Worm (Caenorhabditis elegans) whole organism, young adult: ENCODE results near the gene F09F7.6.

ENCODE experiments used
- F10E7.11 ChIP-seq: sonication (generic microtip); optimal IDR thresholded peaks from 2 replicates; lab custom pipeline; 2017; ENCODE audit warnings: mild to moderate bottlenecking, missing genetic modification characterization, moderate library complexity, missing compliant biosample characterization
- F37B4.10 ChIP-seq: fragments of 200-800 bp; sonication (Bioruptor generic); IDR thresholded peaks from 2 replicates; pipeline ENCODE4 v1.3.6; 2022; ENCODE audit warnings: missing genetic modification characterization, missing compliant biosample characterization
- F57A8.1 ChIP-seq: fragments of 200-800 bp; sonication (Bioruptor generic); optimal IDR thresholded peaks from 2 replicates; lab custom pipeline; 2018; ENCODE audit warnings: mild to moderate bottlenecking, missing genetic modification characterization, moderate library complexity, missing compliant biosample characterization
- F57C9.4 ChIP-seq: sonication (generic microtip); optimal IDR thresholded peaks from 2 replicates; lab custom pipeline; 2017; ENCODE audit warnings: mild to moderate bottlenecking, missing genetic modification characterization, missing compliant biosample characterization
- Y53G8AR.9 ChIP-seq: fragments of 200-800 bp; sonication (Bioruptor generic); conservative IDR thresholded peaks from 2 replicates; pipeline ENCODE4 v1.3.6; 2022; ENCODE audit warnings: missing genetic modification reagents, missing genetic modification characterization, missing compliant biosample characterization
- Y56A3A.18 ChIP-seq: fragments of 200-800 bp; sonication (Bioruptor generic); IDR thresholded peaks from 2 replicates; pipeline ENCODE4 v1.3.6; 2022; ENCODE audit warnings: missing genetic modification reagents, missing genetic modification characterization, missing compliant biosample characterization
- ama-1 ChIP-seq, 3 experiments: fragments of 150-350 bp in 1 of 3; sonication (generic microtip) in 2 of 3; optimal IDR thresholded peaks; 2 replicates each; lab custom pipeline; 2014 to 2018; ENCODE audit warnings: missing biosample characterization in 2 of 3, missing genetic modification characterization in 2 of 3, missing genetic modification reagents in 2 of 3
- atf-7 ChIP-seq: sonication (generic microtip); optimal IDR thresholded peaks from 2 replicates; lab custom pipeline; 2017; ENCODE audit warnings: mild to moderate bottlenecking, missing genetic modification characterization, missing compliant biosample characterization
- athp-1 ChIP-seq: sonication (generic microtip); optimal IDR thresholded peaks from 2 replicates; lab custom pipeline; 2017; ENCODE audit warnings: mild to moderate bottlenecking, missing genetic modification characterization, missing compliant biosample characterization
- attf-5 ChIP-seq: fragments of 200-800 bp; sonication (Bioruptor generic); optimal IDR thresholded peaks from 2 replicates; lab custom pipeline; 2018; ENCODE audit warnings: mild to moderate bottlenecking, missing genetic modification characterization, missing compliant biosample characterization
- bed-1 ChIP-seq: fragments of 200-800 bp; sonication (Bioruptor generic); IDR thresholded peaks from 2 replicates; pipeline ENCODE4 v1.3.6; 2022; ENCODE audit warnings: missing genetic modification reagents, missing genetic modification characterization, missing compliant biosample characterization
- ceh-79 ChIP-seq: sonication (generic microtip); optimal IDR thresholded peaks from 2 replicates; lab custom pipeline; 2017; ENCODE audit warnings: mild to moderate bottlenecking, missing genetic modification characterization, missing compliant biosample characterization
- chd-7 ChIP-seq: sonication (generic microtip); optimal IDR thresholded peaks from 2 replicates; lab custom pipeline; 2016; ENCODE audit warnings: mild to moderate bottlenecking, missing genetic modification characterization, moderate library complexity, missing compliant biosample characterization
- egl-44 ChIP-seq: fragments of 200-800 bp; sonication (Bioruptor generic); IDR thresholded peaks from 2 replicates; pipeline ENCODE4 v1.3.6; 2022; ENCODE audit warnings: missing genetic modification reagents, missing genetic modification characterization, missing compliant biosample characterization
- egrh-3 ChIP-seq: fragments of 200-800 bp; sonication (Bioruptor generic); IDR thresholded peaks from 2 replicates; pipeline ENCODE4 v1.3.6; 2022; ENCODE audit warnings: missing genetic modification reagents, missing genetic modification characterization, missing compliant biosample characterization
- ekl-4 ChIP-seq: fragments of 200-800 bp; sonication (Bioruptor generic); IDR thresholded peaks from 2 replicates; pipeline ENCODE4 v1.3.6; 2022; ENCODE audit warnings: missing genetic modification reagents, missing genetic modification characterization, missing compliant biosample characterization
- gei-17 ChIP-seq: fragments of 200-800 bp; sonication (Bioruptor generic); optimal IDR thresholded peaks from 2 replicates; lab custom pipeline; 2018; ENCODE audit warnings: mild to moderate bottlenecking, missing genetic modification characterization, missing compliant biosample characterization
- hmg-20 ChIP-seq: fragments of 200-800 bp; sonication (Bioruptor generic); IDR thresholded peaks from 2 replicates; pipeline ENCODE4 v1.3.6; 2022; ENCODE audit warnings: missing genetic modification reagents, missing genetic modification characterization, missing compliant biosample characterization
- hrde-1 ChIP-seq: sonication (generic microtip); optimal IDR thresholded peaks from 2 replicates; lab custom pipeline; 2016; ENCODE audit warnings: missing genetic modification characterization, mild to moderate bottlenecking, missing compliant biosample characterization, moderate library complexity, missing genotype, missing genetic modification reagents, borderline replicate concordance
- hsf-1 ChIP-seq: fragments of 200-800 bp; sonication (Bioruptor generic); IDR thresholded peaks from 2 replicates; pipeline ENCODE4 v1.3.6; 2022; ENCODE audit warnings: missing genetic modification reagents, missing genetic modification characterization, missing compliant biosample characterization
- let-607 ChIP-seq, 2 experiments: fragments of 200-800 bp in 1 of 2; sonication (Bioruptor generic) in 1 of 2; sonication (generic microtip) in 1 of 2; optimal IDR thresholded peaks; 2 replicates each; lab custom pipeline; 2016 to 2018; ENCODE audit warnings: mild to moderate bottlenecking in 2 of 2, missing compliant biosample characterization in 2 of 2, missing genetic modification characterization in 2 of 2, moderate library complexity in 2 of 2, missing genotype in 1 of 2
- lin-26 ChIP-seq: fragments of 200-800 bp; sonication (Bioruptor generic); IDR thresholded peaks from 2 replicates; pipeline ENCODE4 v1.3.6; 2022; ENCODE audit warnings: missing genetic modification reagents, missing genetic modification characterization, missing compliant biosample characterization
- lin-35 ChIP-seq, 3 experiments: fragments of 150-350 bp in 2 of 3; sonication (generic microtip) in 1 of 3; optimal IDR thresholded peaks; 2 replicates each; lab custom pipeline; 2014 to 2018; ENCODE audit warnings: missing biosample characterization in 3 of 3, missing genetic modification characterization in 3 of 3, missing genetic modification reagents in 3 of 3
- lin-40 ChIP-seq: sonication (generic microtip); optimal IDR thresholded peaks from 2 replicates; lab custom pipeline; 2016; ENCODE audit warnings: missing genetic modification characterization, mild to moderate bottlenecking, missing compliant biosample characterization, missing genotype, missing genetic modification reagents
- lin-54 ChIP-seq: fragments of 200-800 bp; sonication (Bioruptor generic); optimal IDR thresholded peaks from 2 replicates; lab custom pipeline; 2018; ENCODE audit warnings: mild to moderate bottlenecking, missing genetic modification characterization, missing compliant biosample characterization
- madf-6 ChIP-seq: fragments of 200-800 bp; sonication (Bioruptor generic); IDR thresholded peaks from 2 replicates; pipeline ENCODE4 v1.3.6; 2022; ENCODE audit warnings: missing genetic modification reagents, missing genetic modification characterization, missing compliant biosample characterization
- mcd-1 ChIP-seq: fragments of 200-800 bp; sonication (Bioruptor generic); IDR thresholded peaks from 2 replicates; pipeline ENCODE4 v1.3.6; 2022; ENCODE audit warnings: missing genetic modification reagents, missing genetic modification characterization, missing compliant biosample characterization
- nfya-1 ChIP-seq: sonication (generic microtip); optimal IDR thresholded peaks from 2 replicates; lab custom pipeline; 2017; ENCODE audit warnings: antibody characterized with exemption, missing compliant biosample characterization, missing genetic modification characterization, borderline replicate concordance; ENCODE audit not compliant: insufficient read depth
- nhr-179 ChIP-seq: sonication (generic microtip); optimal IDR thresholded peaks from 2 replicates; lab custom pipeline; 2016; ENCODE audit warnings: mild to moderate bottlenecking, missing genetic modification characterization, missing compliant biosample characterization
- nhr-90 ChIP-seq: sonication (generic microtip); optimal IDR thresholded peaks from 2 replicates; lab custom pipeline; 2016; ENCODE audit warnings: missing genotype, mild to moderate bottlenecking, missing genetic modification characterization, missing compliant biosample characterization
- pbrm-1 ChIP-seq: fragments of 200-800 bp; sonication (Bioruptor generic); IDR thresholded peaks from 2 replicates; pipeline ENCODE4 v1.3.6; 2022; ENCODE audit warnings: missing genetic modification reagents, missing genetic modification characterization, missing compliant biosample characterization
- repo-1 ChIP-seq: sonication (generic microtip); optimal IDR thresholded peaks from 2 replicates; lab custom pipeline; 2017; ENCODE audit warnings: mild to moderate bottlenecking, missing genetic modification characterization, missing compliant biosample characterization
- snpc-1.3 ChIP-seq: sonication (generic microtip); optimal IDR thresholded peaks from 2 replicates; lab custom pipeline; 2017; ENCODE audit warnings: missing genetic modification characterization, mild to moderate bottlenecking, missing compliant biosample characterization, antibody characterized with exemption, moderate library complexity, missing genotype, missing genetic modification reagents; ENCODE audit not compliant: insufficient read depth
- snpc-4 ChIP-seq, 5 experiments: fragments of 150-350 bp in 1 of 5; sonication (generic microtip) in 4 of 5; optimal IDR thresholded peaks; 2 replicates each; lab custom pipeline; 2014 to 2018; ENCODE audit warnings: missing genetic modification characterization in 5 of 5, missing biosample characterization in 3 of 5, antibody characterized with exemption in 2 of 5, mild to moderate bottlenecking in 2 of 5, missing compliant biosample characterization in 2 of 5, missing genotype in 2 of 5, moderate library complexity in 2 of 5, missing genetic modification reagents in 1 of 5
- xnd-1 ChIP-seq: sonication (generic microtip); optimal IDR thresholded peaks from 2 replicates; lab custom pipeline; 2016; ENCODE audit warnings: missing genotype, missing genetic modification reagents, missing genetic modification characterization, missing compliant biosample characterization
- zim-3 ChIP-seq: sonication (generic microtip); optimal IDR thresholded peaks from 2 replicates; lab custom pipeline; 2017; ENCODE audit warnings: mild to moderate bottlenecking, missing genetic modification characterization, moderate library complexity, missing compliant biosample characterization
- ztf-18 ChIP-seq: sonication (generic microtip); optimal IDR thresholded peaks from 2 replicates; lab custom pipeline; 2016; ENCODE audit warnings: missing genotype, mild to moderate bottlenecking, missing genetic modification characterization, missing compliant biosample characterization
- ztf-26 ChIP-seq: sonication (generic microtip); optimal IDR thresholded peaks from 2 replicates; lab custom pipeline; 2017; ENCODE audit warnings: missing genetic modification characterization, missing compliant biosample characterization
- ztf-3 ChIP-seq: fragments of 200-800 bp; sonication (Bioruptor generic); optimal IDR thresholded peaks from 2 replicates; lab custom pipeline; 2018; ENCODE audit warnings: mild to moderate bottlenecking, missing genetic modification characterization, missing compliant biosample characterization

Gene F09F7.6

ce11 chrIII:5506023-5506597 lies 45.8 kb downstream of the F09F7.6 start (continued):
- TF ChIP-seq ztf-26: peak; percentile 66
- peak; percentile 3 for TF ChIP-seq athp-1 (tag; lab: Kevin White, UChicago)
- TF ChIP-seq nfya-1 (tag; lab: Kevin White, UChicago): no peak
- TF ChIP-seq hrde-1: peak; percentile 29
- peak; percentile 62; the same call in 1 of the 2 replicates for TF ChIP-seq hmg-20 (GFP tag; lab: Robert Waterston, UW)
- peak; percentile 65 for TF ChIP-seq chd-7 (tag; lab: Kevin White, UChicago)
- peak; percentile 67 for TF ChIP-seq atf-7 (tag; lab: Kevin White, UChicago)
- TF ChIP-seq attf-5 (GFP tag; lab: Kevin White, UChicago): peak; percentile 22
- peak; percentile 89; the same call in 1 of the 2 replicates for TF ChIP-seq Y53G8AR.9
- no peak for TF ChIP-seq egl-44 (GFP tag; lab: Robert Waterston, UW)
- no peak for TF ChIP-seq bed-1 (GFP tag; lab: Robert Waterston, UW)
- TF ChIP-seq snpc-4 (GFP tag; optimal IDR thresholded peaks at IDR 0.05; lab: Kevin White, UChicago): no peak
- TF ChIP-seq snpc-4 (tag; optimal IDR thresholded peaks at IDR 0.05; lab: Kevin White, UChicago): peak in 1 of 4 experiments; percentile 12
- peak; percentile 81 for TF ChIP-seq ceh-79 (tag; lab: Kevin White, UChicago)
- no peak for TF ChIP-seq snpc-1.3 (tag; lab: Kevin White, UChicago)
- no peak for TF ChIP-seq F37B4.10 (GFP tag; lab: Robert Waterston, UW)
- TF ChIP-seq ztf-3 (GFP tag; lab: Kevin White, UChicago): peak; percentile 48
- peak; percentile 62 for TF ChIP-seq gei-17 (GFP tag; lab: Kevin White, UChicago)
- TF ChIP-seq xnd-1 (tag; lab: Kevin White, UChicago): no peak
- no peak for TF ChIP-seq lin-40 (tag; lab: Kevin White, UChicago)
- TF ChIP-seq nhr-90 (tag; lab: Kevin White, UChicago): peak; percentile 52
- peak; percentile 37 for TF ChIP-seq lin-54
- TF ChIP-seq madf-6: peak; percentile 46; the same call in 1 of the 2 replicates
- peak; percentile 52 for TF ChIP-seq F57C9.4 (tag; lab: Kevin White, UChicago)
- peak in 1 of 3 experiments; percentile 9 for TF ChIP-seq lin-35 (GFP tag; optimal IDR thresholded peaks at IDR 0.05; lab: Kevin White, UChicago)
- TF ChIP-seq ekl-4 (GFP tag; lab: Robert Waterston, UW): peak; percentile 85
- TF ChIP-seq Y56A3A.18 (GFP tag; lab: Robert Waterston, UW): peak; percentile 63
- TF ChIP-seq let-607 (tag; optimal IDR thresholded peaks at IDR 0.05; lab: Kevin White, UChicago): peak in 1 of 2 experiments; percentile 49
- peak; percentile 57; the same call in 1 of the 2 replicates for TF ChIP-seq pbrm-1 (GFP tag; lab: Robert Waterston, UW)
- TF ChIP-seq ama-1 (optimal IDR thresholded peaks at IDR 0.05; lab: Kevin White, UChicago): peak; percentile 89
- no peak for TF ChIP-seq ama-1 (GFP tag; optimal IDR thresholded peaks at IDR 0.05; lab: Kevin White, UChicago)
- TF ChIP-seq mcd-1: peak; percentile 37; the same call in 1 of the 2 replicates
- TF ChIP-seq hsf-1: 0 out of 2 replicates have a peak, but pooled peaks have one; percentile 6
- TF ChIP-seq zim-3: peak; percentile 40
- TF ChIP-seq lin-26 (GFP tag; lab: Robert Waterston, UW): 0 out of 2 replicates have a peak, but pooled peaks have one; percentile 54
- TF ChIP-seq F57A8.1 (GFP tag; lab: Kevin White, UChicago): no peak
- TF ChIP-seq nhr-179 (tag; lab: Kevin White, UChicago): peak; percentile 63
- no peak for TF ChIP-seq ztf-18
- peak; percentile 4; the same call in 1 of the 2 replicates for TF ChIP-seq egrh-3 (GFP tag; lab: Robert Waterston, UW)
- TF ChIP-seq F10E7.11 (tag; lab: Kevin White, UChicago): peak; percentile 65
- peak; percentile 80 for TF ChIP-seq repo-1 (tag; lab: Kevin White, UChicago)
